Fruit fly (Drosophila melanogaster) whole organism, embryonic: ENCODE results near the gene CG31121.

Source experiments
- Asciz ChIP-seq: fragments of 200-800 bp; sonication (Bioruptor generic); optimal IDR thresholded peaks from 2 replicates; lab custom pipeline; 2017; ENCODE audit warnings: missing biosample characterization, mild to moderate bottlenecking, missing genetic modification characterization, missing genetic modification reagents
- Bdp1 ChIP-seq: fragments of 200-800 bp; sonication (Bioruptor generic); optimal IDR thresholded peaks from 3 replicates; lab custom pipeline; 2016; ENCODE audit warnings: missing biosample characterization, missing genetic modification characterization
- Bgb ChIP-seq: fragments of 200-800 bp; sonication (Bioruptor generic); IDR thresholded peaks from 2 replicates; pipeline ENCODE4 v1.3.6; 2022; ENCODE audit warnings: missing biosample characterization, missing genetic modification characterization; ENCODE audit not compliant: partially characterized antibody
- Bteb2 ChIP-seq: fragments of 200-800 bp; sonication (Bioruptor generic); optimal IDR thresholded peaks from 2 replicates; lab custom pipeline; 2016; ENCODE audit warnings: missing biosample characterization, missing genetic modification characterization
- CG1024 ChIP-seq: fragments of 200-800 bp; sonication (Bioruptor generic); IDR thresholded peaks from 2 replicates; pipeline ENCODE4 v1.3.6; 2022; ENCODE audit warnings: missing biosample characterization, missing genetic modification characterization
- CG10543 ChIP-seq: fragments of 200-800 bp; sonication (Bioruptor generic); optimal IDR thresholded peaks from 3 replicates; lab custom pipeline; 2017; ENCODE audit warnings: missing biosample characterization, mild to moderate bottlenecking, missing genetic modification characterization, moderate library complexity
- CG11085 ChIP-seq: fragments of 200-800 bp; sonication (Bioruptor generic); IDR thresholded peaks from 2 replicates; pipeline ENCODE4 v1.3.6; 2022; ENCODE audit warnings: missing biosample characterization, missing genetic modification characterization
- CG12299 ChIP-seq: fragments of 200-800 bp; sonication (Bioruptor generic); optimal IDR thresholded peaks from 2 replicates; lab custom pipeline; 2018; ENCODE audit warnings: missing biosample characterization, mild to moderate bottlenecking, missing genetic modification characterization
- CG12744 ChIP-seq: fragments of 200-800 bp; sonication (Bioruptor generic); optimal IDR thresholded peaks from 2 replicates; lab custom pipeline; 2016; ENCODE audit warnings: missing biosample characterization, missing genetic modification characterization
- CG13287 ChIP-seq: fragments of 200-800 bp; sonication (Bioruptor generic); IDR thresholded peaks from 2 replicates; pipeline ENCODE4 v1.3.6; 2022; ENCODE audit warnings: missing biosample characterization, missing genetic modification characterization; ENCODE audit not compliant: partially characterized antibody
- CG13424 ChIP-seq: fragments of 200-800 bp; sonication (Bioruptor generic); optimal IDR thresholded peaks from 2 replicates; lab custom pipeline; 2019; ENCODE audit warnings: missing biosample characterization, mild to moderate bottlenecking, missing genetic modification characterization, moderate library complexity
- CG16815 ChIP-seq: fragments of 200-800 bp; sonication (Bioruptor generic); optimal IDR thresholded peaks from 3 replicates; lab custom pipeline; 2017; ENCODE audit warnings: missing biosample characterization, mild to moderate bottlenecking, missing genetic modification characterization
- CG17802 ChIP-seq: fragments of 200-800 bp; sonication (Bioruptor generic); optimal IDR thresholded peaks from 2 replicates; lab custom pipeline; 2018; ENCODE audit warnings: missing biosample characterization, mild to moderate bottlenecking, missing genetic modification characterization, moderate library complexity
- CG6175 ChIP-seq: fragments of 200-800 bp; sonication (Bioruptor generic); IDR thresholded peaks from 3 replicates; pipeline ENCODE4 v1.3.6; 2022; ENCODE audit warnings: missing biosample characterization, missing genetic modification characterization
- CG8924 ChIP-seq: fragments of 200-800 bp; optimal IDR thresholded peaks from 3 replicates; lab custom pipeline; 2019; ENCODE audit warnings: missing biosample characterization, mild to moderate bottlenecking, missing genetic modification characterization, moderate library complexity
- CTCF ChIP-seq: fragments of 200-800 bp; sonication (Bioruptor generic); optimal IDR thresholded peaks from 2 replicates; lab custom pipeline; 2017; ENCODE audit warnings: missing biosample characterization, mild to moderate bottlenecking, missing genetic modification characterization, moderate library complexity
- Dll ChIP-seq: fragments of 200-800 bp; sonication (Bioruptor generic); IDR thresholded peaks from 4 replicates; pipeline ENCODE4 v1.3.6; 2022; ENCODE audit warnings: missing biosample characterization, missing genetic modification characterization; ENCODE audit not compliant: partially characterized antibody
- Dp ChIP-seq: fragments of 200-800 bp; sonication (Bioruptor generic); optimal IDR thresholded peaks from 2 replicates; lab custom pipeline; 2018; ENCODE audit warnings: missing biosample characterization, mild to moderate bottlenecking, missing genetic modification characterization, moderate library complexity
- E2f2 ChIP-seq: fragments of 200-800 bp; sonication (Bioruptor generic); IDR thresholded peaks from 2 replicates; pipeline ENCODE4 v1.3.6; 2022; ENCODE audit warnings: missing biosample characterization, missing genetic modification characterization
- Fer2 ChIP-seq: fragments of 200-800 bp; sonication (Bioruptor generic); optimal IDR thresholded peaks from 2 replicates; lab custom pipeline; 2018; ENCODE audit warnings: missing biosample characterization, mild to moderate bottlenecking, missing genetic modification characterization, moderate library complexity
- H2.0 ChIP-seq: fragments of 200-800 bp; sonication (Bioruptor generic); IDR thresholded peaks from 2 replicates; pipeline ENCODE4 v1.3.6; 2022; ENCODE audit warnings: missing biosample characterization, missing genetic modification characterization
- HLH4C ChIP-seq: fragments of 200-800 bp; sonication (Bioruptor generic); IDR thresholded peaks from 3 replicates; pipeline ENCODE4 v1.3.6; 2022; ENCODE audit warnings: missing biosample characterization, missing genetic modification characterization; ENCODE audit not compliant: partially characterized antibody
- Hsf ChIP-seq: fragments of 200-800 bp; sonication (Bioruptor generic); optimal IDR thresholded peaks from 3 replicates; lab custom pipeline; 2016; ENCODE audit warnings: missing biosample characterization, missing genetic modification characterization
- Mad ChIP-seq: fragments of 200-800 bp; sonication (Bioruptor generic); optimal IDR thresholded peaks from 2 replicates; lab custom pipeline; 2016; ENCODE audit warnings: missing biosample characterization, missing genetic modification characterization
- Oaz ChIP-seq: fragments of 200-800 bp; sonication (Bioruptor generic); IDR thresholded peaks from 2 replicates; pipeline ENCODE4 v1.3.6; 2022; ENCODE audit warnings: missing biosample characterization, missing genetic modification characterization
- Opbp ChIP-seq: fragments of 200-800 bp; sonication (Bioruptor generic); IDR thresholded peaks from 3 replicates; pipeline ENCODE4 v1.3.6; 2022; ENCODE audit warnings: missing biosample characterization, missing genetic modification characterization; ENCODE audit not compliant: partially characterized antibody
- PHDP ChIP-seq: fragments of 200-800 bp; sonication (Bioruptor generic); optimal IDR thresholded peaks from 3 replicates; lab custom pipeline; 2018; ENCODE audit warnings: missing biosample characterization, mild to moderate bottlenecking, missing genetic modification characterization, moderate library complexity
- Spps ChIP-seq: fragments of 200-800 bp; sonication (Bioruptor generic); optimal IDR thresholded peaks from 2 replicates; lab custom pipeline; 2018; ENCODE audit warnings: missing biosample characterization, mild to moderate bottlenecking, missing genetic modification characterization
- Tbp ChIP-seq: fragments of >200 bp; optimal IDR thresholded peaks from 2 replicates; lab custom pipeline; 2018; ENCODE audit warnings: missing biosample characterization, missing genetic modification characterization
- cg ChIP-seq: fragments of 200-800 bp; sonication (Bioruptor generic); optimal IDR thresholded peaks from 3 replicates; lab custom pipeline; 2019; ENCODE audit warnings: missing biosample characterization, mild to moderate bottlenecking, missing genetic modification characterization, moderate library complexity
- cwo ChIP-seq: fragments of 200-800 bp; sonication (Bioruptor generic); optimal IDR thresholded peaks from 3 replicates; lab custom pipeline; 2017; ENCODE audit warnings: missing biosample characterization, missing genetic modification characterization, mild to moderate bottlenecking, moderate library complexity, missing genetic modification reagents
- danr ChIP-seq: fragments of 200-800 bp; sonication (Bioruptor generic); IDR thresholded peaks from 2 replicates; pipeline ENCODE4 v1.3.6; 2022; ENCODE audit warnings: missing biosample characterization, missing genetic modification characterization
- ewg ChIP-seq: fragments of 200-800 bp; sonication (Bioruptor generic); optimal IDR thresholded peaks from 3 replicates; lab custom pipeline; 2017; ENCODE audit warnings: mild to moderate bottlenecking, missing biosample characterization, missing genetic modification reagents, missing genetic modification characterization
- fd64A ChIP-seq: fragments of 200-800 bp; sonication (Bioruptor generic); optimal IDR thresholded peaks from 3 replicates; lab custom pipeline; 2018; ENCODE audit warnings: missing biosample characterization, mild to moderate bottlenecking, missing genetic modification characterization
- ftz-f1 ChIP-seq: fragments of 200-800 bp; sonication (Bioruptor generic); optimal IDR thresholded peaks from 2 replicates; lab custom pipeline; 2016; ENCODE audit warnings: missing biosample characterization, missing genetic modification characterization
- gfzf ChIP-seq: fragments of 200-800 bp; sonication (Bioruptor generic); optimal IDR thresholded peaks from 2 replicates; lab custom pipeline; 2016; ENCODE audit warnings: missing biosample characterization, mild to moderate bottlenecking, missing genetic modification characterization, moderate library complexity
- gro ChIP-seq: fragments of 200-800 bp; sonication (Bioruptor generic); optimal IDR thresholded peaks from 2 replicates; lab custom pipeline; 2016; ENCODE audit warnings: missing biosample characterization, missing genetic modification characterization
- h ChIP-seq: fragments of >200 bp; optimal IDR thresholded peaks from 2 replicates; lab custom pipeline; 2017
- hkb ChIP-seq, 2 experiments: fragments of 200-800 bp in 1 of 2; fragments of >200 bp in 1 of 2; sonication (Bioruptor generic) in 1 of 2; IDR thresholded peaks in 1 of 2; optimal IDR thresholded peaks in 1 of 2; 2 replicates each; pipeline versions ENCODE4 v1.3.6 to Lab custom; 2017 to 2022; ENCODE audit warnings: missing biosample characterization in 1 of 2, missing genetic modification characterization in 1 of 2
- inv ChIP-seq: fragments of 200-800 bp; sonication (Bioruptor generic); IDR thresholded peaks from 2 replicates; pipeline ENCODE4 v1.3.6; 2022; ENCODE audit warnings: missing biosample characterization, missing genetic modification characterization; ENCODE audit not compliant: partially characterized antibody
- lilli ChIP-seq: fragments of 200-800 bp; sonication (Bioruptor generic); optimal IDR thresholded peaks from 3 replicates; lab custom pipeline; 2016; ENCODE audit warnings: missing biosample characterization, missing genetic modification characterization
- pho ChIP-seq: fragments of 200-800 bp; sonication (Bioruptor generic); optimal IDR thresholded peaks from 2 replicates; lab custom pipeline; 2016; ENCODE audit warnings: missing biosample characterization, missing genetic modification characterization
- slbo ChIP-seq: fragments of 200-800 bp; sonication (Bioruptor generic); IDR thresholded peaks from 2 replicates; pipeline ENCODE4 v1.3.6; 2022; ENCODE audit warnings: missing biosample characterization, missing genetic modification characterization
- slp2 ChIP-seq: fragments of 200-800 bp; sonication (Bioruptor generic); optimal IDR thresholded peaks from 2 replicates; lab custom pipeline; 2016; ENCODE audit warnings: missing biosample characterization, missing genetic modification characterization
- so ChIP-seq: fragments of 200-800 bp; sonication (Bioruptor generic); IDR thresholded peaks from 3 replicates; pipeline ENCODE4 v1.3.6; 2022; ENCODE audit warnings: missing biosample characterization, missing genetic modification characterization
- tgo ChIP-seq: fragments of 200-800 bp; sonication (Bioruptor generic); IDR thresholded peaks from 3 replicates; pipeline ENCODE4 v1.3.6; 2022; ENCODE audit warnings: missing biosample characterization, missing genetic modification characterization
- wek ChIP-seq: fragments of 200-800 bp; sonication (Bioruptor generic); optimal IDR thresholded peaks from 3 replicates; lab custom pipeline; 2018; ENCODE audit warnings: missing biosample characterization, mild to moderate bottlenecking, missing genetic modification characterization, moderate library complexity
- wor ChIP-seq: fragments of 200-800 bp; sonication (Bioruptor generic); IDR thresholded peaks from 2 replicates; pipeline ENCODE4 v1.3.6; 2022; ENCODE audit warnings: missing biosample characterization, missing genetic modification characterization
- z ChIP-seq: fragments of 200-800 bp; sonication (Bioruptor generic); IDR thresholded peaks from 3 replicates; pipeline ENCODE4 v1.3.6; 2022; ENCODE audit warnings: missing biosample characterization, missing genetic modification characterization

The CG31121 gene

dm6 chr3R:24875939-24876842 is 18.2 kb downstream of the CG31121 start, which contains the start of gene CG3744 (continued):
- TF ChIP-seq CG12744 (peak; percentile 60), Dll (GFP tag; lab: Robert Waterston, UW) (peak; percentile 99), slbo (peak; percentile 99), H2.0 (GFP tag; lab: Robert Waterston, UW) (peak; percentile 94), ftz-f1 (GFP tag; lab: Kevin White, UChicago) (peak; percentile 45), danr (GFP tag; lab: Robert Waterston, UW) (peak; percentile 73), Oaz (GFP tag; lab: Robert Waterston, UW) (peak; percentile 77; the same call in 1 of the 2 replicates), Dp (GFP tag; lab: Kevin White, UChicago) (no peak), Hsf (peak; percentile 86), so (GFP tag; lab: Robert Waterston, UW) (peak; percentile 94), Asciz (no peak), fd64A (GFP tag; lab: Kevin White, UChicago) (no peak), cwo (no peak), wor (peak; percentile 82), Fer2 (tag; lab: Kevin White, UChicago) (peak; percentile 91), cg (GFP tag; lab: Kevin White, UChicago) (peak; percentile 96), pho (peak; percentile 58), wek (GFP tag; lab: Kevin White, UChicago) (peak; percentile 23), Tbp (GFP tag; lab: Kevin White, UChicago) (no peak), tgo (GFP tag; lab: Robert Waterston, UW) (peak; percentile 93), hkb (optimal IDR thresholded peaks at IDR 0.05; lab: Kevin White, UChicago) (no peak), hkb (GFP tag; IDR thresholded peaks at IDR 0.05; lab: Robert Waterston, UW) (peak; percentile 89), CG12299 (tag; lab: Kevin White, UChicago) (peak; percentile 86), slp2 (GFP tag; lab: Kevin White, UChicago) (peak; percentile 33), CG13287 (GFP tag; lab: Robert Waterston, UW) (peak; percentile 96), Bgb (GFP tag; lab: Robert Waterston, UW) (peak; percentile 95), PHDP (tag; lab: Kevin White, UChicago) (peak; percentile 92), Bteb2 (GFP tag; lab: Kevin White, UChicago) (peak; percentile 48), Spps (tag; lab: Kevin White, UChicago) (peak; percentile 54), Bdp1 (GFP tag; lab: Kevin White, UChicago) (peak; percentile 29), CG10543 (GFP tag; lab: Kevin White, UChicago) (peak; percentile 93), CG13424 (tag; lab: Kevin White, UChicago) (peak; percentile 94), CG16815 (GFP tag; lab: Kevin White, UChicago) (peak; percentile 86), gro (GFP tag; lab: Kevin White, UChicago) (peak; percentile 57), CG1024 (GFP tag; lab: Robert Waterston, UW) (peak; percentile 85), CG8924 (tag; lab: Kevin White, UChicago) (peak; percentile 90), CG17802 (tag; lab: Kevin White, UChicago) (peak; percentile 45), CG6175 (peak; percentile 92), HLH4C (peak; percentile 87), Opbp (GFP tag; lab: Robert Waterston, UW) (peak; percentile 94), E2f2 (GFP tag; lab: Robert Waterston, UW) (no peak), Mad (peak; percentile 81), inv (GFP tag; lab: Robert Waterston, UW) (peak; percentile 94), ewg (peak; percentile 78), CTCF (GFP tag; lab: Kevin White, UChicago) (no peak), h (lab: Kevin White, UChicago) (no peak), z (peak; percentile 38; the same call in 1 of the 3 replicates), gfzf (GFP tag; lab: Kevin White, UChicago) (peak; percentile 79), lilli (GFP tag; lab: Kevin White, UChicago) (peak; percentile 88), CG11085 (GFP tag; lab: Robert Waterston, UW) (peak; percentile 94)
